Fruit fly (Drosophila melanogaster) whole organism, wandering third instar larva: Measurements from ENCODE around the gene CG42564.

Source experiments
- Dfd ChIP-seq: fragments of >200 bp; optimal IDR thresholded peaks from 2 replicates; lab custom pipeline; 2017; ENCODE audit warnings: missing biosample characterization, missing genetic modification characterization
- Hr78 ChIP-seq: fragments of >200 bp; optimal IDR thresholded peaks from 2 replicates; lab custom pipeline; 2017; ENCODE audit warnings: missing biosample characterization, missing genetic modification characterization
- Rel ChIP-seq, 2 experiments: fragments of 200-800 bp; sonication (Bioruptor generic) in 1 of 2; optimal IDR thresholded peaks; 2 replicates in 1 of 2; 3 replicates in 1 of 2; lab custom pipeline; 2016 to 2019; ENCODE audit warnings: mild to moderate bottlenecking in 2 of 2, missing biosample characterization in 2 of 2, missing genetic modification characterization in 2 of 2, moderate library complexity in 1 of 2
- pan ChIP-seq: fragments of >200 bp; optimal IDR thresholded peaks from 2 replicates; lab custom pipeline; 2017
- rgr ChIP-seq: fragments of 200-800 bp; sonication (Bioruptor generic); optimal IDR thresholded peaks from 3 replicates; lab custom pipeline; 2016; ENCODE audit warnings: missing biosample characterization, mild to moderate bottlenecking, missing genetic modification characterization

DNA sequence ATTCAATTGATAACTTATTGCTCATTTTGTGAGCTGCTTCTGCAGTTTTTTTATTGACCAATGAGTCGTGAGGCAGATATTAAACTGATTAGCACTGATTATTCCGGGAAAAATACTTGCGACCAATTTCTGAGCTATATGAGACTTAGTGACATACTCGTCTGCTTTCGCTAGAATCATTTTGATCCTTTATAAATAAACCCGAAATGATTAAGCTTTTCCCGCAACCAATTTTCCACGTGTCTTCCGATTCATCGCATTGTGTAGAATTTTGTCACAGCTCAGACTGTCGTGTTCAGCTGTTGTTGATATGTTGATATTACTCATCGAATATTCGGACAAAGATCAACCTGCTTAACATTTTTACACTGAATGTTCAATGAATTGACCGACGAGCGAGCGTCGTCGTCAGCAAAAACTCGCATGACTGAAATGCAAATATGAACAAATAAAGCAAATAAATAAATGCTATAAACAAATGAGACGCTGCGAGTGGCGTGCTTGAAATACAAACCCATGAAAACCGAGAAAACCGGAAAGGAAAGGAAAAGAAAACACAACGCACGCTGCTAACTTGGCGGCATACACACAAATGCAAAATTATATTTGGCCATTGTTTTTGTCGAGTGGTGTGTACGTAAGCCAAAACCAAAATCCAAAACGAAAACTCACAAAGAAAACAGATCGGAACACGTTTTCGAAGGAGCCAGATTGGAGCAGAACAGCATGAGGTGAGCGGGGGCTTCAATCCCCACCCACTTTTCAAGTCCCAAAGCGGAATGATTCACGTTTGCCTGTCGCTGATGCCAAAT is 26.6 kb downstream of the CG42564 start:
- TF ChIP-seq Hr78: no peak
- no peak for TF ChIP-seq pan (lab: Kevin White, UChicago)
- no peak for TF ChIP-seq Dfd (GFP tag; lab: Kevin White, UChicago)
- no peak for TF ChIP-seq rgr
- TF ChIP-seq Rel (GFP tag; optimal IDR thresholded peaks at IDR 0.05; lab: Kevin White, UChicago): no peak
- peak; percentile 47 for TF ChIP-seq Rel (tag; optimal IDR thresholded peaks at IDR 0.05; lab: Kevin White, UChicago)
